Fruit fly (Drosophila melanogaster) whole organism, pupa: Measurements from ENCODE around the gene vn.

Experiments used
- CG10348 ChIP-seq: fragments of 200-800 bp; sonication (Bioruptor generic); IDR thresholded peaks from 2 replicates; pipeline ENCODE4 v1.3.6; 2022; ENCODE audit warnings: missing biosample characterization, missing genetic modification characterization
- CG12605 ChIP-seq: fragments of 200-800 bp; sonication (Bioruptor generic); IDR thresholded peaks from 2 replicates; pipeline ENCODE4 v1.3.6; 2022; ENCODE audit warnings: missing biosample characterization, missing genetic modification characterization
- CG13204 ChIP-seq: fragments of 200-800 bp; sonication (Bioruptor generic); optimal IDR thresholded peaks from 2 replicates; lab custom pipeline; 2018; ENCODE audit warnings: missing biosample characterization, mild to moderate bottlenecking, missing genetic modification characterization, moderate library complexity
- CG14655 ChIP-seq: fragments of 200-800 bp; sonication (Bioruptor generic); optimal IDR thresholded peaks from 3 replicates; lab custom pipeline; 2017; ENCODE audit warnings: mild to moderate bottlenecking, missing biosample characterization, missing genetic modification reagents, missing genetic modification characterization
- CG15710 ChIP-seq: fragments of 200-800 bp; sonication (Bioruptor generic); optimal IDR thresholded peaks from 2 replicates; lab custom pipeline; 2018; ENCODE audit warnings: missing biosample characterization, mild to moderate bottlenecking, missing genetic modification characterization, moderate library complexity
- CG17806 ChIP-seq: fragments of 200-800 bp; sonication (Bioruptor generic); optimal IDR thresholded peaks from 2 replicates; lab custom pipeline; 2018; ENCODE audit warnings: missing biosample characterization, mild to moderate bottlenecking, missing genetic modification characterization, moderate library complexity
- CG32121 ChIP-seq: fragments of 200-800 bp; sonication (Bioruptor generic); IDR thresholded peaks from 2 replicates; pipeline ENCODE4 v1.3.6; 2022; ENCODE audit warnings: missing biosample characterization, missing genetic modification characterization
- CG34367 ChIP-seq: fragments of 200-800 bp; sonication (Bioruptor generic); optimal IDR thresholded peaks from 2 replicates; lab custom pipeline; 2018; ENCODE audit warnings: missing biosample characterization, mild to moderate bottlenecking, missing genetic modification characterization
- CG4496 ChIP-seq: fragments of 200-800 bp; sonication (Bioruptor generic); IDR thresholded peaks from 3 replicates; pipeline ENCODE4 v1.3.6; 2022; ENCODE audit warnings: missing biosample characterization, missing genetic modification characterization
- CG8159 ChIP-seq: fragments of 200-800 bp; sonication (Bioruptor generic); optimal IDR thresholded peaks from 3 replicates; lab custom pipeline; 2018; ENCODE audit warnings: missing biosample characterization, mild to moderate bottlenecking, missing genetic modification characterization, moderate library complexity
- CG8301 ChIP-seq: fragments of 200-800 bp; sonication (Bioruptor generic); optimal IDR thresholded peaks from 2 replicates; lab custom pipeline; 2018; ENCODE audit warnings: missing biosample characterization, mild to moderate bottlenecking, missing genetic modification characterization
- CG9948 ChIP-seq: fragments of 200-800 bp; sonication (Bioruptor generic); optimal IDR thresholded peaks from 2 replicates; lab custom pipeline; 2018; ENCODE audit warnings: missing biosample characterization, mild to moderate bottlenecking, missing genetic modification characterization, moderate library complexity
- D1 ChIP-seq: fragments of 200-800 bp; sonication (Bioruptor generic); optimal IDR thresholded peaks from 2 replicates; lab custom pipeline; 2018; ENCODE audit warnings: missing biosample characterization, mild to moderate bottlenecking, missing genetic modification characterization, moderate library complexity
- EcR ChIP-seq: fragments of 200-800 bp; sonication (Bioruptor generic); optimal IDR thresholded peaks from 3 replicates; lab custom pipeline; 2019; ENCODE audit warnings: missing biosample characterization, missing genetic modification characterization, mild to moderate bottlenecking, moderate library complexity, missing genetic modification reagents
- Ets98B ChIP-seq: fragments of 200-800 bp; sonication (Bioruptor generic); IDR thresholded peaks from 2 replicates; pipeline ENCODE4 v1.3.6; 2022; ENCODE audit warnings: missing biosample characterization, missing genetic modification characterization
- Pif1A ChIP-seq: fragments of 200-800 bp; sonication (Bioruptor generic); optimal IDR thresholded peaks from 3 replicates; lab custom pipeline; 2016; ENCODE audit warnings: missing biosample characterization, missing genetic modification characterization
- Pif1B ChIP-seq: fragments of 200-800 bp; sonication (Bioruptor generic); optimal IDR thresholded peaks from 3 replicates; lab custom pipeline; 2016; ENCODE audit warnings: missing biosample characterization, missing genetic modification characterization
- Snoo ChIP-seq: fragments of 200-800 bp; sonication (Bioruptor generic); optimal IDR thresholded peaks from 3 replicates; lab custom pipeline; 2017; ENCODE audit warnings: missing biosample characterization, mild to moderate bottlenecking, missing genetic modification characterization, inconsistent platforms
- fd96Ca ChIP-seq: fragments of 200-800 bp; sonication (Bioruptor generic); IDR thresholded peaks from 3 replicates; pipeline ENCODE4 v1.3.6; 2022; ENCODE audit warnings: missing biosample characterization, missing genetic modification characterization
- gl ChIP-seq: fragments of 200-800 bp; sonication (Bioruptor generic); optimal IDR thresholded peaks from 2 replicates; lab custom pipeline; 2018; ENCODE audit warnings: missing biosample characterization, mild to moderate bottlenecking, missing genetic modification characterization
- rn ChIP-seq: fragments of 200-800 bp; sonication (Bioruptor generic); IDR thresholded peaks from 2 replicates; pipeline ENCODE4 v1.3.6; 2022; ENCODE audit warnings: missing biosample characterization, missing genetic modification characterization

Gene vn

DNA sequence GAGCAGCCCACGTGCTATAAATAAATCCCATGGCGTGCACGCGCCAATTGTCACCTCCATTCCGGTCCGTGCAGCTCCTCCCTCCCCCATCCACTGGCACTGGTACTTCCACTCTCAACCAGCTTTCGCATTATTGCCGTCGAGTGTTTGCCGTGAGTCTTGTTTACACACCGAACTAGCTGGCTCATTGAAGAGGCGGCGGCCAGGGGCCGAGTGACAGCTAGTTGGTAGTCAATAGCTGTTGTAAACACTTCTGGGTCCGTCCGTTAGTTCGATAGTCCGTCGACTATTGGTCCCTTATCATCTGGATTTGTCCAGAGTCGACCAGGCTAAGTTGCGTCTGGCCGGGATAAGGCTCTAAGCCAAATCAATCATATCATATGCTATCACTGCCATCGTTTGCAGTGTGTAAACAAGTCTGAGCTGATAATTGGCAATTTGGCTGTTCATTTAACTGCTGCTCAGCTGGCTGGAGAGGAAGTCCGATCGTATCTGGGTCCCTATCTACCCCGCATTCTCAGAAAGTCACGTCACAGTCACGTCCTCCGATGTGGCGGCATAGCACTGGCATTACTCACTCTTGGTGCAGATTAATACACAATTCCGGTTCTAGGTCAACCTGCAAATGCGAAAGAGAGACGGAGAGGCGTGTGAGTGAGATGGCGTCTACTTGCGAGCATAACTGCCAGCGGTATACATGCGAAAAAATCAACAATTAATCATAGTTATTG, 37.9 kb downstream of the vn start:
- TF ChIP-seq CG9948 (tag; lab: Kevin White, UChicago) (no peak), Snoo (no peak), fd96Ca (GFP tag; lab: Robert Waterston, UW) (peak; percentile 65; the same call in 2 of the 3 replicates), CG17806 (no peak), CG4496 (GFP tag; lab: Robert Waterston, UW) (peak; percentile 75; the same call in 2 of the 3 replicates), EcR (GFP tag; lab: Kevin White, UChicago) (peak; percentile 37), D1 (tag; lab: Kevin White, UChicago) (no peak), gl (peak; percentile 37), CG8159 (tag; lab: Kevin White, UChicago) (no peak), CG12605 (GFP tag; lab: Robert Waterston, UW) (no peak), rn (no peak), CG34367 (tag; lab: Kevin White, UChicago) (no peak), CG15710 (tag; lab: Kevin White, UChicago) (peak; percentile 4), CG8301 (tag; lab: Kevin White, UChicago) (peak; percentile 23), CG32121 (GFP tag; lab: Robert Waterston, UW) (peak; percentile 68; the same call in 1 of the 2 replicates), CG13204 (no peak), CG10348 (no peak), Pif1B (GFP tag; lab: Kevin White, UChicago) (peak; percentile 14), CG14655 (GFP tag; lab: Kevin White, UChicago) (peak; percentile 50), Ets98B (GFP tag; lab: Robert Waterston, UW) (peak; percentile 35; the same call in 1 of the 2 replicates), Pif1A (peak; percentile 13)
- TF ChIP-seq, all 21 proteins: peak for 11

DNA sequence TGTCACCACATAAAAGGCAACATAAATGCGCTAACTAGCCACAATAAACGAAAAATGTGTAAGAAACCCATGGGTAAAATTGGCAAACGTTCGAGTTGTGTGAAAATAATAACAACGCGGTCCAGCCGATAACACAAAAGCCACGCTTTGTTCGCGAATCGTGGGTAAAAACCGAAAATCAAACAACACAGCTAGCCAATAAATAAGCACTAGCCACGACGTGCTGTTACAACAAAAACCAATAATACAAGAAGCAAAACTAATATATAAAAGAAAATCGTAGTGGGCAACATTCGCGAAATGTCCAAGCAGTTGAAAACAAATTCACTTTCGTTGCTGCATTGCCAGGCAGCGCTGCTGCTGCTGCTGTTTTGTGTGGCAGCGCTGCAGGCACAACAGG, 42.7 kb downstream of the vn start, which contains the start of gene CG42272:
CG42272 (plus strand) TSS at position 301 of the 400 bp plus-strand sequence.
- TF ChIP-seq CG17806 (no peak), rn (no peak), CG10348 (no peak), CG4496 (GFP tag; lab: Robert Waterston, UW) (no peak), fd96Ca (GFP tag; lab: Robert Waterston, UW) (no peak), CG15710 (tag; lab: Kevin White, UChicago) (no peak)

DNA sequence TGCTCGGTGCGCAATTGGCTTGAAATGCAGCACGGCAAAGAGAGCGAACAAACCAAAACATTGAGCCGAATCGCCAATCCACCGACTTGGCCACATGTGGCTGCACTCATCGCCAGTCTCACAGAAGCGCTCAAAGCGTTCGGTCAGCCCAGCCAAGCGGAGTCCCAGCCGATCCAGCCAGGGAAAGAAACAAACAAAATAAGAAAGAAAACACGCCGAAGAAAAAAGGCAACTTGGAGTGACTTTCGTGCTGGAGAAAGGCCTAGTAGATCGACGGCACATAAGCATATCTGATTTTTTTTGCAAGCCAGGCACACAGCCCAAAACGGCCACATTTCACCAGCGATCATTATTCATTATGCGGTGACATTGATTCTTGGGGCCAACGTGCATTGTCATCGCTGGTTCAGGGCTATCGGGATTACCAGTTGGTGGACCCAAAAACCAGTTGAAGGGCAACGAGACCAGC, 43.4 kb downstream of the vn start:
- 0 out of 2 replicates have a peak, but pooled peaks have one; percentile 20 for TF ChIP-seq CG10348
- TF ChIP-seq gl = peak; percentile 15
- peak; percentile 89 for TF ChIP-seq EcR (GFP tag; lab: Kevin White, UChicago)
- TF ChIP-seq CG4496 (GFP tag; lab: Robert Waterston, UW) = peak; percentile 84
- 0 out of 2 replicates have a peak, but pooled peaks have one; percentile 17 for TF ChIP-seq CG32121 (GFP tag; lab: Robert Waterston, UW)
- peak; percentile 32; the same call in 1 of the 2 replicates for TF ChIP-seq CG12605 (GFP tag; lab: Robert Waterston, UW)
- TF ChIP-seq CG34367 (tag; lab: Kevin White, UChicago) = no peak
- peak; percentile 46; the same call in 1 of the 2 replicates for TF ChIP-seq Ets98B (GFP tag; lab: Robert Waterston, UW)
- no peak for TF ChIP-seq fd96Ca (GFP tag; lab: Robert Waterston, UW)

DNA sequence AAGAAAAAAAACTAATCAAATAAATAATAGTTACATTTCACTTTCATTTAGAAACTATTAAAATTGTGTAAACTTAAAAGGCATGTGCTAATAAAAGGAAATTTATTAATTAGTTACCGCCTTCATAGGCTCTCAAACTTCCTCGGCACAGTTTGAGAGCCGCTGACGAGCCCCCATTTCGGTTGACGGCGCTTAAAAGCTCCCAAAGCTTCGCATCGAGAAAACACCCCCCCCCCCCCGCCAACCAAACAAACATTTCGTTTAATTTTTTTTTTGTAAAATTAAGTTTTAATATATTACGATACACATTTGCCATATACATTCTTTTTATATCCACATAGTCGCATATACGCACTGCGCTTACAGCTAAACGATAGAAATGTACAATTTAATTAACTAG, 48.2 kb downstream of the vn start:
- TF ChIP-seq CG4496 (GFP tag; lab: Robert Waterston, UW) = no peak
- no peak for TF ChIP-seq CG10348
- no peak for TF ChIP-seq D1 (tag; lab: Kevin White, UChicago)
- TF ChIP-seq Ets98B (GFP tag; lab: Robert Waterston, UW) = no peak
- TF ChIP-seq CG13204 = no peak
- no peak for TF ChIP-seq Snoo
- no peak for TF ChIP-seq fd96Ca (GFP tag; lab: Robert Waterston, UW)
- no peak for TF ChIP-seq EcR (GFP tag; lab: Kevin White, UChicago)
- TF ChIP-seq, all 21 proteins: peak for 0

DNA sequence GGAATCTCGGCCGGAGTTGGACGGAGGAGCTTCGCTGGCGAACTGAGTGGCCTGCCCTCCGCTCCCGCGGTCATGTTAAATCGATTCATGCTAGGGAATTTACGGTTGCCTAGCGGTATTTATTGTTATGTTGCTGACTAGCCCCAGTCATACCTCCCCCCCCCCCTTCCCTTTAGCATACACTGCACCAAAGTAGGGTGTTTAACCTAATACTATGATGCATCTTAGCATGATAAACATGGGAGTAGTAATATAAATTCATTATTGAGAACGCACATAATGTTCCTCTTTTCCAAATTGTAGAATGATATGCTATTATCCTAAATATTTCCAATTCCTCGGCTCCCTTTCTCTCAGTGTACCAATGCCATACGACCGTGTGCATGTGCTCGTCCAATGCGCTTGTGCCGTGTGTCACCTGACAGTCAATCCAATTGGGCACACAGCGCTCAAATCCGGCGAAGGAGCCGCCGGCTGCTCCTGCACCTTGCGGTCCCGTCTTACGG, 48.9 kb downstream of the vn start, which contains the start of gene Tektin-C:
Tektin-C (minus strand) TSS at position 51 of the 506 bp plus-strand sequence.
- TF ChIP-seq CG8301 (tag; lab: Kevin White, UChicago) (no peak), fd96Ca (GFP tag; lab: Robert Waterston, UW) (peak; percentile 30; the same call in 1 of the 3 replicates)

DNA sequence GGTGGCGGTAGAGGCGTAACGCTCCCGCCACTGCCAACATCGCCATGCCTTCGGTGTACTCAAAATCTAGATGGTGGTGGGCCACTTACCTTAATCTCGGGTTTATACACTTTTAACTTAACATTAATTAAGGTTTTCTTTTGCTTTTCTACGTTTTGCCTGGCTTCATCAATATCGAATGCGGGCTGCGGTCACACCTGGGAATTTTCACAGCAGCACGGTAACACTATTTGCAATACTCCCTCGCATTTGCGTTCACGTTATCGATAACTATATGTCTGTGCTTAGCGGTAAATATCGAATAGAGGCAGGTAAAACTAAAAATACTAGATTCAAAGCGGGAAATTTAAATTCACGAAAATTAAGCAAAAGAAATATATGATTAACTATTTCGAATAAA, 51.5 kb downstream of the vn start, which contains the start of gene Bre1:
Bre1 (minus strand) TSS at position 226 of the 400 bp plus-strand sequence.
- TF ChIP-seq EcR (GFP tag; lab: Kevin White, UChicago) = no peak
- no peak for TF ChIP-seq fd96Ca (GFP tag; lab: Robert Waterston, UW)
- no peak for TF ChIP-seq rn
- TF ChIP-seq Pif1B (GFP tag; lab: Kevin White, UChicago) = no peak
- no peak for TF ChIP-seq Snoo
- TF ChIP-seq CG9948 (tag; lab: Kevin White, UChicago) = no peak
- TF ChIP-seq CG8301 (tag; lab: Kevin White, UChicago) = no peak
- no peak for TF ChIP-seq CG10348
- TF ChIP-seq CG13204 = no peak
